Fruit fly (Drosophila melanogaster): Measurements from ENCODE around the gene CG32817.

The CG32817 gene

DNA sequence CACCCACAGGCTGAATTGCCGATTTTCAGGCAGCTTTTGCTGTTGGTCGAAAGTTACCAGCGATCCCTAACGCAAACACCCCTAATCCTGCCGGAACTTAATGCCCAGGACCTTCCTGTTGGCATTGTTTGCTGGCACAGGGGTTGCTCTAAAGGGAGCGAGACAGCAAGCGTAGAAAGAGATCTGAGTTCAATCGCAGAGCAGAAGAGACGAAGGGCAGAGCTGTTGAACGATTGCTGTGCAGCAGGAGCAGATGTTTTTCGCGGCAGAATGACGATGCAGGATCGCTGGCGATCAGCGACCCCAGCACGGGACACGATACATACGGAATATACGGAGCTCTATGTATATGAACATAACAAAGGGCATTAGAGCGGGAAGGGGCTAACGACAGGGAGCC is 21.9 kb upstream of the CG32817 start (continued):
- TF ChIP-seq Usf (GFP tag; optimal IDR thresholded peaks at IDR 0.05), result no peak

DNA sequence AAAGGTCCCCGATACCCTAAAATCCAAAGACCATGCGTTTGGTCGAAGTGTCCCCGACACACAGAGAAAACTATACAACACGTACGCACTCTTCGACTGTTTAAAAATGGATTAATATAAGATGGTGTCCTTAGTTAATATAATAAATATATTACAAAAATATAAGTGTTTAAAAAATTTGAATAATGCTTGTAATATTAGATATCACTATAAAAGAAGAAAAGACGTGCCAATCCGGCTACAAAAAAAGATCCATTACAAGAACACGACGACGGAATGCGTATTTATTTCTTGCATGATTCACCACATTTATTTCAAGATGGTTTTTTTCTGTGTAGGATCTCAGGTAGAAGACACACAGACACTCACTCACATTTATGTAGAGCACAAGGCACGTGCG is 21.1 kb upstream of the CG32817 start:
- TF ChIP-seq CG8924 (tag; optimal IDR thresholded peaks at IDR 0.05) (peak; percentile 60), CG10321 (GFP tag; IDR thresholded peaks at IDR 0.05) (no peak), CG4820 (GFP tag; optimal IDR thresholded peaks at IDR 0.05) (peak; percentile 16), CG34376 (GFP tag; optimal IDR thresholded peaks at IDR 0.05) (no peak), unc-4 (GFP tag; IDR thresholded peaks at IDR 0.05; ENCODE audit: partially characterized antibody) (no peak), lov (optimal IDR thresholded peaks at IDR 0.05) (no peak), lov (GFP tag; IDR thresholded peaks at IDR 0.05) (no peak), fd102C (GFP tag; optimal IDR thresholded peaks at IDR 0.05) (peak; percentile 33), pzg (GFP tag; optimal IDR thresholded peaks at IDR 0.05) (no peak), Taf1 (GFP tag; IDR thresholded peaks at IDR 0.05) (no peak), Usf (GFP tag; optimal IDR thresholded peaks at IDR 0.05) (peak; percentile 10), CG34422 (GFP tag; IDR thresholded peaks at IDR 0.05) (no peak), chif (GFP tag; optimal IDR thresholded peaks at IDR 0.05) (peak in 1 of 2 experiments; percentile 9), fd64A (GFP tag; optimal IDR thresholded peaks at IDR 0.05) (no peak), CG31388 (GFP tag; optimal IDR thresholded peaks at IDR 0.05) (no peak), CG15011 (GFP tag; optimal IDR thresholded peaks at IDR 0.05) (no peak), Meics (GFP tag; optimal IDR thresholded peaks at IDR 0.05) (no peak), prd (optimal IDR thresholded peaks at IDR 0.05) (no peak), prd (GFP tag; IDR thresholded peaks at IDR 0.05) (peak; percentile 58; the same call in 1 of the 3 replicates), fd96Cb (tag; optimal IDR thresholded peaks at IDR 0.05) (peak; percentile 35), tio (GFP tag; optimal IDR thresholded peaks at IDR 0.05) (peak; percentile 30), CG6689 (GFP tag; IDR thresholded peaks at IDR 0.05) (0 out of 2 replicates have a peak, but pooled peaks have one; percentile 7), ac (GFP tag; optimal IDR thresholded peaks at IDR 0.05) (peak; percentile 66), ara (GFP tag; IDR thresholded peaks at IDR 0.05) (0 out of 2 replicates have a peak, but pooled peaks have one; percentile 17), CG33557 (GFP tag; optimal IDR thresholded peaks at IDR 0.05) (peak; percentile 76), CG9727 (GFP tag; optimal IDR thresholded peaks at IDR 0.05) (peak; percentile 85), CG12391 (tag; optimal IDR thresholded peaks at IDR 0.05) (peak; percentile 50), CG8388 (GFP tag; optimal IDR thresholded peaks at IDR 0.05) (peak; percentile 51), CG30403 (GFP tag; optimal IDR thresholded peaks at IDR 0.05) (peak; percentile 15), Dfd (GFP tag; optimal IDR thresholded peaks at IDR 0.05) (no peak), da (GFP tag; optimal IDR thresholded peaks at IDR 0.05) (no peak), hb (GFP tag; IDR thresholded peaks at IDR 0.05; ENCODE audit: partially characterized antibody) (no peak), CG7556 (GFP tag; optimal IDR thresholded peaks at IDR 0.05) (peak; percentile 31), twi (tag; optimal IDR thresholded peaks at IDR 0.05) (peak; percentile 18), D19A (tag; optimal IDR thresholded peaks at IDR 0.05) (peak; percentile 77), CG4424 (GFP tag; optimal IDR thresholded peaks at IDR 0.05) (peak; percentile 13), CG17359 (tag; optimal IDR thresholded peaks at IDR 0.05) (no peak), CG10959 (GFP tag; IDR thresholded peaks at IDR 0.05) (0 out of 2 replicates have a peak, but pooled peaks have one; percentile 39), CG2202 (tag; optimal IDR thresholded peaks at IDR 0.05) (peak; percentile 14), unpg (GFP tag; optimal IDR thresholded peaks at IDR 0.05) (peak; percentile 29), Camta (GFP tag; optimal IDR thresholded peaks at IDR 0.05) (no peak), CG17829 (tag; optimal IDR thresholded peaks at IDR 0.05) (peak; percentile 74), nerfin-1 (tag; optimal IDR thresholded peaks at IDR 0.05) (peak; percentile 21), dmrt11E (tag; optimal IDR thresholded peaks at IDR 0.05) (peak; percentile 90), kni (GFP tag; optimal IDR thresholded peaks at IDR 0.05) (no peak), CG17361 (GFP tag; IDR thresholded peaks at IDR 0.05) (peak; percentile 68), trh (GFP tag; optimal IDR thresholded peaks at IDR 0.05) (no peak), CG6813 (GFP tag; optimal IDR thresholded peaks at IDR 0.05) (peak; percentile 7), CG13775 (GFP tag; optimal IDR thresholded peaks at IDR 0.05) (peak; percentile 52)

Measured in whole organism, embryonic.